Worm (Caenorhabditis elegans): Measurements from ENCODE around the gene nasp-1.

nasp-1 gene

ce11 chrII:11128989-11129388 lies 22.6 kb downstream of the nasp-1 start, which contains the start of gene F40F8.3:
Gene F40F8.3, plus strand, starts transcription at chrII:11129289.
- TF ChIP-seq fkh-10 (GFP tag; optimal IDR thresholded peaks at IDR 0.05) (no peak), zip-4 (GFP tag; optimal IDR thresholded peaks at IDR 0.05) (no peak), lin-35 (GFP tag; optimal IDR thresholded peaks at IDR 0.05) (no peak), egl-13 (tag; optimal IDR thresholded peaks at IDR 0.05) (no peak), ets-5 (GFP tag; IDR thresholded peaks at IDR 0.05) (no peak), dsc-1 (tag; optimal IDR thresholded peaks at IDR 0.05) (no peak), hlh-17 (GFP tag; optimal IDR thresholded peaks at IDR 0.05; ENCODE audit: borderline replicate concordance) (no peak), snu-23 (GFP tag; optimal IDR thresholded peaks at IDR 0.05) (no peak), lsy-2 (tag; optimal IDR thresholded peaks at IDR 0.05) (no peak), nhr-76 (tag; optimal IDR thresholded peaks at IDR 0.05) (no peak), alr-1 (tag; optimal IDR thresholded peaks at IDR 0.05; ENCODE audit: borderline replicate concordance) (no peak)

- TF ChIP-seq unc-62 (GFP tag; optimal IDR thresholded peaks at IDR 0.05) (no peak), mab-9 (GFP tag; IDR thresholded peaks at IDR 0.05) (no peak), sptf-1 (tag; optimal IDR thresholded peaks at IDR 0.05) (no peak)
These were observed 23.1 kb downstream of the nasp-1 start, which contains the start of gene F40F8.12 for ce11 chrII:11129517-11129916. Gene F40F8.12, plus strand, starts transcription at chrII:11129817.

- TF ChIP-seq C16A3.4 (tag; optimal IDR thresholded peaks at IDR 0.05) (peak; percentile 62), grh-1 (GFP tag; IDR thresholded peaks at IDR 0.05) (no peak), blmp-1 (tag; optimal IDR thresholded peaks at IDR 0.05) (peak; percentile 35), lin-14 (GFP tag; optimal IDR thresholded peaks at IDR 0.05) (peak; percentile 43), ceh-82 (tag; optimal IDR thresholded peaks at IDR 0.05) (peak in 1 of 3 experiments; percentile 11), sptf-1 (tag; optimal IDR thresholded peaks at IDR 0.05) (no peak), pqm-1 (tag; optimal IDR thresholded peaks at IDR 0.05) (no peak), nhr-19 (GFP tag; conservative IDR thresholded peaks at IDR 0.05) (peak; percentile 28; the same call in 1 of the 2 replicates), lin-35 (GFP tag; optimal IDR thresholded peaks at IDR 0.05) (peak; percentile 89 to 95), elt-2 (tag; optimal IDR thresholded peaks at IDR 0.05) (peak; percentile 22), skn-1 (tag; optimal IDR thresholded peaks at IDR 0.05) (peak; percentile 57), pax-3 (tag; optimal IDR thresholded peaks at IDR 0.05) (no peak), efl-1 (optimal IDR thresholded peaks at IDR 0.05) (peak; percentile 49 to 88), efl-1 (GFP tag; optimal IDR thresholded peaks at IDR 0.05 in 1 of 2) (peak; percentile 90 to 99), C34B4.2 (tag; optimal IDR thresholded peaks at IDR 0.05) (no peak), nhr-20 (tag; optimal IDR thresholded peaks at IDR 0.05) (peak; percentile 39), ceh-90 (tag; optimal IDR thresholded peaks at IDR 0.05) (no peak), snpc-4 (tag; optimal IDR thresholded peaks at IDR 0.05) (no peak), nhr-11 (tag; optimal IDR thresholded peaks at IDR 0.05) (no peak), zag-1 (tag; optimal IDR thresholded peaks at IDR 0.05) (no peak), efl-3 (GFP tag; optimal IDR thresholded peaks at IDR 0.05) (no peak), xbp-1 (tag; optimal IDR thresholded peaks at IDR 0.05) (peak; percentile 21), nhr-28 (tag; optimal IDR thresholded peaks at IDR 0.05) (no peak), snu-23 (GFP tag; optimal IDR thresholded peaks at IDR 0.05) (peak; percentile 55), swsn-7 (tag; optimal IDR thresholded peaks at IDR 0.05) (peak; percentile 20), nhr-47 (tag; optimal IDR thresholded peaks at IDR 0.05) (peak; percentile 53), nhr-71 (tag; optimal IDR thresholded peaks at IDR 0.05) (peak; percentile 59), unc-62 (GFP tag; optimal IDR thresholded peaks at IDR 0.05) (no peak), lir-3 (tag; optimal IDR thresholded peaks at IDR 0.05; ENCODE audit: poor library complexity) (peak; percentile 2), sup-37 (GFP tag; optimal IDR thresholded peaks at IDR 0.05) (no peak), rnt-1 (tag; optimal IDR thresholded peaks at IDR 0.05) (peak; percentile 24), ceh-63 (GFP tag; optimal IDR thresholded peaks at IDR 0.05) (no peak), egl-27 (tag; optimal IDR thresholded peaks at IDR 0.05) (no peak), dpl-1 (GFP tag; optimal IDR thresholded peaks at IDR 0.05) (peak; percentile 80 to 91 (median 88)), isw-1 (GFP tag; IDR thresholded peaks at IDR 0.05) (0 out of 2 replicates have a peak, but pooled peaks have one; percentile 1), dsc-1 (tag; optimal IDR thresholded peaks at IDR 0.05) (peak; percentile 30), mep-1 (tag; optimal IDR thresholded peaks at IDR 0.05) (peak; percentile 56), nhr-85 (tag) (peak; percentile 76), lin-39 (tag; optimal IDR thresholded peaks at IDR 0.05) (peak; percentile 8)
These were observed 26.1 kb downstream of the nasp-1 start, which contains the start of gene F40F8.11 for ce11 chrII:11132542-11132941. Gene F40F8.11, minus strand, starts transcription at chrII:11132590.
